Worm (Caenorhabditis elegans): ENCODE data around the gene F35C11.7.
A peak's percentile ranks its signal among the peaks of the same experiment; 100 is the strongest.

Gene F35C11.7

ce11 chrII:8269855-8270647 lies 13.9 kb downstream of the F35C11.7 start, which contains the start of gene tdc-1 (continued):
- TF ChIP-seq ceh-58 (GFP tag; IDR thresholded peaks at IDR 0.05) = no peak
- TF ChIP-seq Y95B8A.8 (GFP tag; IDR thresholded peaks at IDR 0.05) = no peak
- no peak for TF ChIP-seq chd-7 (tag; optimal IDR thresholded peaks at IDR 0.05)
- no peak for TF ChIP-seq B0261.1 (tag; optimal IDR thresholded peaks at IDR 0.05)
- TF ChIP-seq tbx-9 (tag; optimal IDR thresholded peaks at IDR 0.05; ENCODE audit: borderline replicate concordance) = no peak
- TF ChIP-seq madf-6 (GFP tag; IDR thresholded peaks at IDR 0.05) = peak; percentile 93
- TF ChIP-seq F39B2.1 (GFP tag; IDR thresholded peaks at IDR 0.05) = no peak
- TF ChIP-seq C17E4.6 (GFP tag; IDR thresholded peaks at IDR 0.05) = no peak
- no peak for TF ChIP-seq nhr-80 (tag; optimal IDR thresholded peaks at IDR 0.05)
- TF ChIP-seq efl-1 (GFP tag; optimal IDR thresholded peaks at IDR 0.05) = peak; percentile 82
- TF ChIP-seq F57C9.4 (tag; optimal IDR thresholded peaks at IDR 0.05) = no peak
- TF ChIP-seq ztf-22 (GFP tag; optimal IDR thresholded peaks at IDR 0.05) = no peak
- TF ChIP-seq lin-35 (GFP tag; optimal IDR thresholded peaks at IDR 0.05) = no peak
- no peak for TF ChIP-seq let-526 (GFP tag; IDR thresholded peaks at IDR 0.05)
- no peak for TF ChIP-seq mes-4 (tag; optimal IDR thresholded peaks at IDR 0.05)
- TF ChIP-seq rpc-1 (optimal IDR thresholded peaks at IDR 0.05) = no peak
- TF ChIP-seq rpc-1 (tag; optimal IDR thresholded peaks at IDR 0.05) = no peak
- no peak for TF ChIP-seq cebp-2 (GFP tag; IDR thresholded peaks at IDR 0.05)
- TF ChIP-seq lsy-27 (tag; optimal IDR thresholded peaks at IDR 0.05; ENCODE audit: borderline replicate concordance, insufficient read depth) = no peak
- no peak for TF ChIP-seq hmg-20 (GFP tag; IDR thresholded peaks at IDR 0.05)
- no peak for TF ChIP-seq attf-6 (GFP tag; IDR thresholded peaks at IDR 0.05)
- no peak for TF ChIP-seq ceh-79 (tag; optimal IDR thresholded peaks at IDR 0.05)
- no peak for TF ChIP-seq nhr-27 (tag; optimal IDR thresholded peaks at IDR 0.05)
- TF ChIP-seq F52B5.7 (tag; optimal IDR thresholded peaks at IDR 0.05) = no peak
- peak; percentile 90 for TF ChIP-seq lsl-1 (GFP tag; optimal IDR thresholded peaks at IDR 0.05)
- no peak for TF ChIP-seq ekl-4 (GFP tag; IDR thresholded peaks at IDR 0.05)
- TF ChIP-seq nhr-90 (tag; optimal IDR thresholded peaks at IDR 0.05) = no peak
- no peak for TF ChIP-seq lir-1 (GFP tag; conservative IDR thresholded peaks at IDR 0.05)
- no peak for TF ChIP-seq ZK185.1 (tag; optimal IDR thresholded peaks at IDR 0.05; ENCODE audit: poor library complexity, severe bottlenecking)
- TF ChIP-seq fkh-3 (tag; optimal IDR thresholded peaks at IDR 0.05) = no peak
- TF ChIP-seq unc-62 (GFP tag; optimal IDR thresholded peaks at IDR 0.05) = no peak
- no peak for TF ChIP-seq F37B4.10 (GFP tag; IDR thresholded peaks at IDR 0.05)
- no peak for TF ChIP-seq ceh-100 (GFP tag; IDR thresholded peaks at IDR 0.05)
- TF ChIP-seq sea-2 (GFP tag; IDR thresholded peaks at IDR 0.05) = no peak
- peak; percentile 51 for TF ChIP-seq D2030.7 (GFP tag; IDR thresholded peaks at IDR 0.05)
- TF ChIP-seq B0035.1 (tag; optimal IDR thresholded peaks at IDR 0.05) = no peak
- TF ChIP-seq pha-4 (tag; optimal IDR thresholded peaks at IDR 0.05) = no peak
- TF ChIP-seq egl-18 (GFP tag; IDR thresholded peaks at IDR 0.05) = no peak
- no peak for TF ChIP-seq ets-4 (GFP tag; optimal IDR thresholded peaks at IDR 0.05)
- no peak for TF ChIP-seq akir-1 (GFP tag; optimal IDR thresholded peaks at IDR 0.05)
- no peak for TF ChIP-seq aptf-2 (GFP tag; conservative IDR thresholded peaks at IDR 0.05)
- TF ChIP-seq athp-1 (tag; optimal IDR thresholded peaks at IDR 0.05) = no peak
- TF ChIP-seq xnd-1 (tag; optimal IDR thresholded peaks at IDR 0.05) = peak; percentile 88
- peak; percentile 88 for TF ChIP-seq F33H1.4 (GFP tag; IDR thresholded peaks at IDR 0.05)
- no peak for TF ChIP-seq C06A6.2 (GFP tag; conservative IDR thresholded peaks at IDR 0.05)
- no peak for TF ChIP-seq attf-5 (GFP tag; optimal IDR thresholded peaks at IDR 0.05)
- TF ChIP-seq Y56A3A.18 (GFP tag; IDR thresholded peaks at IDR 0.05) = no peak
- TF ChIP-seq mxl-1 (tag; optimal IDR thresholded peaks at IDR 0.05) = no peak
- TF ChIP-seq F23B12.7 (tag; optimal IDR thresholded peaks at IDR 0.05; ENCODE audit: insufficient read depth) = no peak
